Fruit fly (Drosophila melanogaster): ENCODE measurements around the gene IA-2.

DNA sequence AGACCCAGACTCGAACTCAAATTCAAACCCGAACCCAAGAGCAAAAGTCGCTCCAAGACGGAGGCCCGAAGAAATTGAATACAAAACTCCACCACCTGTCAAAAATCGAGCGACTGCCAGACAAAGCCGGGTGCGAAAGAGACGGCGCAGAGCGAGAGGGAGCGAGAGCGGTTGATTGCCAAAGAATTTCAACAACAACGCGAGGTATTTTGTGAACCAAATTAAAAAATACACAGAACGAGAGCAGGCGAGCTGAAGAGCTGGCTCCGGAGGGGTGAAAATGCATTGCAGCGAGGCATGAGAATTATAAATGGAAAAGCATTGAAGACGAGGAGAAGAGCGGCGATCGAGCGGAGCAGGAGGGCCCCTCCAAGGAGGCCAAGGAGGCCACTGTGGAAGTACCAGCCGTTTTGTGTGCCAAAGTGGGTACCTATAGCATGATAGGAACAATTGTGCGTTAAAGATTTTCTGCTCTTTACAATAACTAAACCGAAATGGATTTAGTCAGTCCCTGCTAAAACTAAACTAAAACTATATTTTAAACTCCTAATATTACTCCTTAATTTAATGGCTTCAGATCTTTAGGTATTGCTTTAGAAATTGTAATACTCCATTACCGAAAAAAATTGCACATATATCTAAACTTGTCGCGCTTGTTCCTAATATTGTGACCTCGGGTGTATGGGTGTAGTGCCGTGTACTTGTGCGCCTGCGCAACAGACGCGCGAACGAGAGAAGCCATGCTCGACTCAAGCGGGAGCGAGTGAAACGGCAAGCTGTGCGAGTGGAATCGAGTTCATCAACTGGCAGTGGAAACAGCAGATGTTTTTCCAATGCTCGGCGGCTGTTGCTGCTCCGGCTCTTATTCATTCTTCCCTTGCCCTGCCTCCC is 14.9 kb upstream of the IA-2 start:
- TF ChIP-seq CG8478 (optimal IDR thresholded peaks at IDR 0.05) = no peak
- no peak for TF ChIP-seq psq (optimal IDR thresholded peaks at IDR 0.05)

Measured in whole organism.